Worm (Caenorhabditis elegans) whole organism, L4/young adult: ENCODE results near the gene F49F1.9.
"Not testable (repeated sequence)": the region's sequence is repeated elsewhere in the genome, so short reads cannot be mapped to it uniquely, and the experiment has no call there.

Experiments
- W03F9.2 ChIP-seq: fragments of 150-350 bp; optimal IDR thresholded peaks from 2 replicates; lab custom pipeline; 2014; ENCODE audit warnings: missing biosample characterization, missing genetic modification characterization
- dao-5 ChIP-seq: sonication (generic microtip); optimal IDR thresholded peaks from 2 replicates; lab custom pipeline; 2016; ENCODE audit warnings: missing genotype, missing genetic modification characterization, moderate library complexity, missing compliant biosample characterization
- him-1 ChIP-seq: sonication (generic microtip); optimal IDR thresholded peaks from 2 replicates; lab custom pipeline; 2016; ENCODE audit warnings: missing genotype, missing genetic modification reagents, missing genetic modification characterization, missing compliant biosample characterization

The F49F1.9 gene

ce11 chrIV:4147891-4148290 is 10.5 kb upstream of the F49F1.9 start:
- TF ChIP-seq dao-5 = no peak
- no peak for TF ChIP-seq W03F9.2
- TF ChIP-seq him-1 (tag; lab: Kevin White, UChicago) = no peak

- no peak for TF ChIP-seq W03F9.2
- no peak for TF ChIP-seq him-1 (tag; lab: Kevin White, UChicago)
- no peak for TF ChIP-seq dao-5
These were observed 7.4 kb upstream of the F49F1.9 start, which contains the start of gene R07C12.3 for ce11 chrIV:4144784-4145183. TSS of gene R07C12.3 (plus strand) at chrIV:4145084.

ce11 chrIV:4142986-4143385 is 5.6 kb upstream of the F49F1.9 start, which contains the start of gene F49F1.12:
TSS of gene F49F1.12 (minus strand) at chrIV:4143086.
- not testable (repeated sequence) for TF ChIP-seq dao-5; W03F9.2; him-1 (tag; lab: Kevin White, UChicago)

ce11 chrIV:4141311-4141710 is 3.9 kb upstream of the F49F1.9 start, which contains the start of gene F49F1.11:
TSS of gene F49F1.11 (minus strand) at chrIV:4141411.
- TF ChIP-seq W03F9.2 (no peak), him-1 (tag; lab: Kevin White, UChicago) (no peak), dao-5 (no peak)

ce11 chrIV:4140265-4140664 is 2.9 kb upstream of the F49F1.9 start, which contains the start of gene F49F1.18:
TSS of gene F49F1.18 (minus strand) at chrIV:4140365.
- TF ChIP-seq dao-5 (no peak), him-1 (tag; lab: Kevin White, UChicago) (no peak), W03F9.2 (no peak)

ce11 chrIV:4139022-4139421 is 1.6 kb upstream of the F49F1.9 start, which contains the start of gene F49F1.10:
TSS of gene F49F1.10 (minus strand) at chrIV:4139122.
- TF ChIP-seq dao-5 = no peak
- TF ChIP-seq W03F9.2 = no peak
- no peak for TF ChIP-seq him-1 (tag; lab: Kevin White, UChicago)

ce11 chrIV:4135744-4136143 is 1.6 kb downstream of the F49F1.9 start, which contains the start of gene F49F1.17:
TSS of gene F49F1.17 (minus strand) at chrIV:4135844.
- TF ChIP-seq dao-5 = no peak
- TF ChIP-seq him-1 (tag; lab: Kevin White, UChicago) = no peak
- no peak for TF ChIP-seq W03F9.2

- not testable (repeated sequence) for TF ChIP-seq dao-5; W03F9.2; him-1 (tag; lab: Kevin White, UChicago)
These were observed 11.7 kb downstream of the F49F1.9 start, which contains the start of gene F49F1.7 for ce11 chrIV:4125657-4126056. TSS of gene F49F1.7 (minus strand) at chrIV:4125757.

ce11 chrIV:4123083-4123482 is 14.3 kb downstream of the F49F1.9 start, which contains the start of gene mul-1:
TSS of gene mul-1 (minus strand) at chrIV:4123166.
- TF ChIP-seq him-1 (tag; lab: Kevin White, UChicago) = no peak
- TF ChIP-seq W03F9.2 = no peak
- no peak for TF ChIP-seq dao-5

- no peak for TF ChIP-seq dao-5
These were observed 16.3 kb downstream of the F49F1.9 start for ce11 chrIV:4121055-4121454.

- no peak for TF ChIP-seq dao-5
- no peak for TF ChIP-seq W03F9.2
- TF ChIP-seq him-1 (tag; lab: Kevin White, UChicago) = no peak
These were observed 17.1 kb downstream of the F49F1.9 start, which contains the start of gene F49F1.5 for ce11 chrIV:4120263-4120662. TSS of gene F49F1.5 (minus strand) at chrIV:4120415.

- TF ChIP-seq him-1 (tag; lab: Kevin White, UChicago) = no peak
- no peak for TF ChIP-seq W03F9.2
- no peak for TF ChIP-seq dao-5
These were observed 19.9 kb downstream of the F49F1.9 start, which contains the start of gene drd-50 for ce11 chrIV:4117432-4117831. TSS of gene drd-50 (plus strand) at chrIV:4117732.

- no peak for TF ChIP-seq W03F9.2
- no peak for TF ChIP-seq dao-5
- TF ChIP-seq him-1 (tag; lab: Kevin White, UChicago) = no peak
These were observed 21.7 kb downstream of the F49F1.9 start, which contains the start of the genes F49F1.4 and F49F1.2 for ce11 chrIV:4115634-4116033. TSS of gene F49F1.4 (minus strand) at chrIV:4115734. TSS of gene F49F1.2 (plus strand) at chrIV:4115943.

- TF ChIP-seq dao-5 (no peak), W03F9.2 (no peak), him-1 (tag; lab: Kevin White, UChicago) (no peak)
These were observed 22.8 kb downstream of the F49F1.9 start, which contains the start of gene F49F1.15 for ce11 chrIV:4114526-4114925. TSS of gene F49F1.15 (minus strand) at chrIV:4114626.

- TF ChIP-seq dao-5 (no peak), W03F9.2 (no peak), him-1 (tag; lab: Kevin White, UChicago) (no peak)
These were observed 25.0 kb downstream of the F49F1.9 start, which contains the start of gene F49F1.14 for ce11 chrIV:4112387-4112786. TSS of gene F49F1.14 (minus strand) at chrIV:4112487.
